Worm (Caenorhabditis elegans) whole organism, young adult: ENCODE data around the gene tyr-6.

ENCODE experiments used
- F55B11.4 ChIP-seq: sonication (generic microtip); optimal IDR thresholded peaks from 2 replicates; lab custom pipeline; 2016; ENCODE audit warnings: missing compliant biosample characterization, missing genetic modification characterization, borderline replicate concordance; ENCODE audit not compliant: insufficient read depth
- attf-3 ChIP-seq: fragments of 200-800 bp; sonication (Bioruptor generic); conservative IDR thresholded peaks from 2 replicates; pipeline ENCODE4 v1.3.6; 2022; ENCODE audit warnings: missing genetic modification reagents, missing genetic modification characterization, missing compliant biosample characterization
- hsf-1 ChIP-seq: fragments of 200-800 bp; sonication (Bioruptor generic); IDR thresholded peaks from 2 replicates; pipeline ENCODE4 v1.3.6; 2022; ENCODE audit warnings: missing genetic modification reagents, missing genetic modification characterization, missing compliant biosample characterization
- lag-1 ChIP-seq: fragments of 200-800 bp; sonication (Bioruptor generic); IDR thresholded peaks from 2 replicates; pipeline ENCODE4 v1.3.6; 2022; ENCODE audit warnings: missing genetic modification reagents, missing genetic modification characterization, missing compliant biosample characterization
- mel-28 ChIP-seq: sonication (generic microtip); optimal IDR thresholded peaks from 2 replicates; lab custom pipeline; 2016; ENCODE audit warnings: borderline replicate concordance, mild to moderate bottlenecking, missing genetic modification characterization, missing compliant biosample characterization
- nhr-120 ChIP-seq: fragments of 200-800 bp; sonication (Bioruptor generic); IDR thresholded peaks from 2 replicates; pipeline ENCODE4 v1.3.6; 2022; ENCODE audit warnings: missing genetic modification characterization, missing compliant biosample characterization

- TF ChIP-seq hsf-1 (GFP tag; lab: Robert Waterston, UW) (no peak), nhr-120 (GFP tag; lab: Robert Waterston, UW) (no peak), lag-1 (no peak), mel-28 (tag; lab: Kevin White, UChicago) (no peak), attf-3 (no peak), F55B11.4 (tag; lab: Kevin White, UChicago) (no peak)
These were observed 31.4 kb downstream of the tyr-6 start for ce11 chrIV:6511767-6512166.
